Fruit fly (Drosophila melanogaster) whole organism, prepupa: ENCODE data around the gene CG14551.

Experiments
- Blimp-1 ChIP-seq: fragments of 200-800 bp; sonication (Bioruptor generic); optimal IDR thresholded peaks from 3 replicates; lab custom pipeline; 2017; ENCODE audit warnings: missing biosample characterization, missing genetic modification characterization, mild to moderate bottlenecking, moderate library complexity, missing genetic modification reagents
- CG11294 ChIP-seq: fragments of 200-800 bp; sonication (Bioruptor generic); IDR thresholded peaks from 2 replicates; pipeline ENCODE4 v1.3.6; 2022; ENCODE audit warnings: missing biosample characterization, missing genetic modification characterization
- CG11762 ChIP-seq: fragments of 200-800 bp; sonication (Bioruptor generic); optimal IDR thresholded peaks from 3 replicates; lab custom pipeline; 2016; ENCODE audit warnings: missing biosample characterization, missing genetic modification characterization; ENCODE audit not compliant: insufficient read depth
- CG15336 ChIP-seq: fragments of 200-800 bp; sonication (Bioruptor generic); IDR thresholded peaks from 2 replicates; pipeline ENCODE4 v1.3.6; 2022; ENCODE audit warnings: missing biosample characterization, missing genetic modification characterization
- CG1621 ChIP-seq: fragments of 200-800 bp; sonication (Bioruptor generic); optimal IDR thresholded peaks from 3 replicates; lab custom pipeline; 2018; ENCODE audit warnings: missing biosample characterization, mild to moderate bottlenecking, missing genetic modification characterization
- CG16779 ChIP-seq: fragments of 200-800 bp; sonication (Bioruptor generic); optimal IDR thresholded peaks from 3 replicates; lab custom pipeline; 2017; ENCODE audit warnings: missing biosample characterization, mild to moderate bottlenecking, missing genetic modification characterization
- CG3032 ChIP-seq: fragments of 200-800 bp; optimal IDR thresholded peaks from 2 replicates; lab custom pipeline; 2019; ENCODE audit warnings: missing biosample characterization, mild to moderate bottlenecking, missing genetic modification characterization, moderate library complexity
- CG31627 ChIP-seq: fragments of 200-800 bp; sonication (Bioruptor generic); optimal IDR thresholded peaks from 3 replicates; lab custom pipeline; 2016; ENCODE audit warnings: missing biosample characterization, missing genetic modification characterization
- CG32006 ChIP-seq: fragments of 200-800 bp; sonication (Bioruptor generic); optimal IDR thresholded peaks from 3 replicates; lab custom pipeline; 2017; ENCODE audit warnings: missing biosample characterization, mild to moderate bottlenecking, missing genetic modification characterization
- CG34406 ChIP-seq: fragments of 200-800 bp; sonication (Bioruptor generic); optimal IDR thresholded peaks from 3 replicates; lab custom pipeline; 2016; ENCODE audit warnings: missing biosample characterization, missing genetic modification characterization
- CG3919 ChIP-seq: fragments of 200-800 bp; sonication (Bioruptor generic); optimal IDR thresholded peaks from 3 replicates; lab custom pipeline; 2016; ENCODE audit warnings: missing biosample characterization, missing genetic modification characterization
- CG4318 ChIP-seq: fragments of 200-800 bp; sonication (Bioruptor generic); optimal IDR thresholded peaks from 3 replicates; lab custom pipeline; 2017; ENCODE audit warnings: missing biosample characterization, mild to moderate bottlenecking, missing genetic modification characterization
- CG6163 ChIP-seq: fragments of 200-800 bp; sonication (Bioruptor generic); IDR thresholded peaks from 3 replicates; pipeline ENCODE4 v1.3.6; 2022; ENCODE audit warnings: missing biosample characterization, missing genetic modification characterization
- CG6276 ChIP-seq: fragments of 200-800 bp; sonication (Bioruptor generic); optimal IDR thresholded peaks from 2 replicates; lab custom pipeline; 2017; ENCODE audit warnings: missing biosample characterization, mild to moderate bottlenecking, missing genetic modification characterization
- CG6792 ChIP-seq: fragments of 200-800 bp; sonication (Bioruptor generic); optimal IDR thresholded peaks from 3 replicates; lab custom pipeline; 2016; ENCODE audit warnings: missing biosample characterization, missing genetic modification characterization
- CG6808 ChIP-seq: fragments of 200-800 bp; sonication (Bioruptor generic); optimal IDR thresholded peaks from 3 replicates; lab custom pipeline; 2017; ENCODE audit warnings: missing biosample characterization, missing genetic modification characterization, mild to moderate bottlenecking, moderate library complexity, missing genetic modification reagents
- CG7368 ChIP-seq: fragments of 200-800 bp; sonication (Bioruptor generic); optimal IDR thresholded peaks from 3 replicates; lab custom pipeline; 2016; ENCODE audit warnings: missing biosample characterization, missing genetic modification characterization
- CG8319 ChIP-seq: fragments of 200-800 bp; sonication (Bioruptor generic); optimal IDR thresholded peaks from 3 replicates; lab custom pipeline; 2016; ENCODE audit warnings: missing biosample characterization, missing genetic modification characterization
- CG9139 ChIP-seq: fragments of 200-800 bp; sonication (Bioruptor generic); optimal IDR thresholded peaks from 3 replicates; lab custom pipeline; 2017; ENCODE audit warnings: missing biosample characterization, mild to moderate bottlenecking, missing genetic modification characterization
- Eip75B ChIP-seq: fragments of 200-800 bp; sonication (Bioruptor generic); optimal IDR thresholded peaks from 3 replicates; lab custom pipeline; 2016; ENCODE audit warnings: missing biosample characterization, missing genetic modification characterization
- Eip78C ChIP-seq: fragments of 200-800 bp; sonication (Bioruptor generic); peaks from one replicate; lab custom pipeline; 2016; ENCODE audit warnings: missing biosample characterization, missing genetic modification characterization
- Eip93F ChIP-seq: fragments of 200-800 bp; sonication (Bioruptor generic); optimal IDR thresholded peaks from 2 replicates; lab custom pipeline; 2016; ENCODE audit warnings: missing biosample characterization, mild to moderate bottlenecking, missing genetic modification characterization
- Ets21C ChIP-seq: fragments of 200-800 bp; sonication (Bioruptor generic); optimal IDR thresholded peaks from 3 replicates; lab custom pipeline; 2016; ENCODE audit warnings: missing biosample characterization, missing genetic modification characterization
- Ets96B ChIP-seq: fragments of 200-800 bp; optimal IDR thresholded peaks from 2 replicates; lab custom pipeline; 2019; ENCODE audit warnings: missing biosample characterization, mild to moderate bottlenecking, missing genetic modification characterization, moderate library complexity
- Gug ChIP-seq: fragments of 200-800 bp; sonication (Bioruptor generic); IDR thresholded peaks from 2 replicates; pipeline ENCODE4 v1.3.6; 2022; ENCODE audit warnings: missing biosample characterization, missing genetic modification characterization
- Hr38 ChIP-seq: sonication (Bioruptor generic); optimal IDR thresholded peaks from 2 replicates; lab custom pipeline; 2016; ENCODE audit warnings: missing biosample characterization, missing genetic modification characterization
- Hr39 ChIP-seq: fragments of 200-800 bp; sonication (Bioruptor generic); optimal IDR thresholded peaks from 2 replicates; lab custom pipeline; 2016; ENCODE audit warnings: missing biosample characterization, missing genetic modification characterization
- Hr4 ChIP-seq: fragments of 200-800 bp; sonication (Bioruptor generic); optimal IDR thresholded peaks from 3 replicates; lab custom pipeline; 2016; ENCODE audit warnings: missing biosample characterization, missing genetic modification characterization
- Lpt ChIP-seq: fragments of 200-800 bp; sonication (Bioruptor generic); optimal IDR thresholded peaks from 3 replicates; lab custom pipeline; 2016; ENCODE audit warnings: missing biosample characterization, missing genetic modification characterization
- Met ChIP-seq: fragments of 200-800 bp; sonication (Bioruptor generic); optimal IDR thresholded peaks from 3 replicates; lab custom pipeline; 2016; ENCODE audit warnings: missing biosample characterization, missing genetic modification characterization
- OdsH ChIP-seq: fragments of 200-800 bp; sonication (Bioruptor generic); optimal IDR thresholded peaks from 3 replicates; lab custom pipeline; 2016; ENCODE audit warnings: missing biosample characterization, missing genetic modification characterization
- Smox ChIP-seq: fragments of 200-800 bp; sonication (Bioruptor generic); optimal IDR thresholded peaks from 3 replicates; lab custom pipeline; 2016; ENCODE audit warnings: missing biosample characterization, missing genetic modification characterization
- Sox15 ChIP-seq: fragments of 200-800 bp; sonication (Bioruptor generic); optimal IDR thresholded peaks from 3 replicates; lab custom pipeline; 2016; ENCODE audit warnings: missing biosample characterization, missing genetic modification characterization
- achi ChIP-seq: fragments of 200-800 bp; sonication (Bioruptor generic); optimal IDR thresholded peaks from 3 replicates; lab custom pipeline; 2016; ENCODE audit warnings: missing biosample characterization, missing genetic modification characterization
- acj6 ChIP-seq: fragments of 200-800 bp; sonication (Bioruptor generic); optimal IDR thresholded peaks from 3 replicates; lab custom pipeline; 2016; ENCODE audit warnings: missing biosample characterization, missing genetic modification characterization
- cyc ChIP-seq: fragments of 200-800 bp; sonication (Bioruptor generic); optimal IDR thresholded peaks from 3 replicates; lab custom pipeline; 2016; ENCODE audit warnings: missing biosample characterization, missing genetic modification characterization
- eg ChIP-seq: fragments of 200-800 bp; sonication (Bioruptor generic); IDR thresholded peaks from 3 replicates; pipeline ENCODE4 v1.3.6; 2022; ENCODE audit warnings: missing biosample characterization, missing genetic modification characterization
- esn ChIP-seq: fragments of 200-800 bp; sonication (Bioruptor generic); optimal IDR thresholded peaks from 2 replicates; lab custom pipeline; 2016; ENCODE audit warnings: missing biosample characterization, mild to moderate bottlenecking, missing genetic modification characterization, moderate library complexity
- fd59A ChIP-seq: fragments of 200-800 bp; sonication (Bioruptor generic); optimal IDR thresholded peaks from 2 replicates; lab custom pipeline; 2017; ENCODE audit warnings: missing biosample characterization, mild to moderate bottlenecking, missing genetic modification characterization, missing genetic modification reagents
- fd85E ChIP-seq: fragments of 200-800 bp; sonication (Bioruptor generic); optimal IDR thresholded peaks from 3 replicates; lab custom pipeline; 2016; ENCODE audit warnings: missing biosample characterization, missing genetic modification characterization
- fkh ChIP-seq: fragments of 200-800 bp; sonication (Bioruptor generic); optimal IDR thresholded peaks from 3 replicates; lab custom pipeline; 2017; ENCODE audit warnings: missing biosample characterization, mild to moderate bottlenecking, missing genetic modification characterization, moderate library complexity
- net ChIP-seq: fragments of 200-800 bp; sonication (Bioruptor generic); optimal IDR thresholded peaks from 3 replicates; lab custom pipeline; 2016; ENCODE audit warnings: missing biosample characterization, missing genetic modification characterization
- salr ChIP-seq, 2 experiments: fragments of 200-800 bp; sonication (Bioruptor generic); optimal IDR thresholded peaks; 3 replicates each; lab custom pipeline; 2016 to 2018; ENCODE audit warnings: missing biosample characterization in 2 of 2, missing genetic modification characterization in 2 of 2, mild to moderate bottlenecking in 1 of 2
- ss ChIP-seq, 2 experiments: fragments of 200-800 bp; sonication (Bioruptor generic); optimal IDR thresholded peaks; 2 replicates in 1 of 2; 3 replicates in 1 of 2; lab custom pipeline; 2017 to 2018; ENCODE audit warnings: mild to moderate bottlenecking in 2 of 2, missing biosample characterization in 2 of 2, missing genetic modification characterization in 2 of 2, moderate library complexity in 1 of 2
- svp ChIP-seq: fragments of 200-800 bp; sonication (Bioruptor generic); peaks from one replicate; lab custom pipeline; 2016; ENCODE audit warnings: missing biosample characterization, missing genetic modification characterization

CG14551 gene

dm6 chr3R:26062911-26063310 is at the start of gene CG14551:
TSS of gene CG14551 (minus strand) at chr3R:26063011.
- TF ChIP-seq OdsH (GFP tag; lab: Kevin White, UChicago): no peak
- no peak for TF ChIP-seq CG9139 (GFP tag; lab: Kevin White, UChicago)
- no peak for TF ChIP-seq CG3919
- TF ChIP-seq salr (GFP tag; optimal IDR thresholded peaks at IDR 0.05; lab: Kevin White, UChicago): no peak
- no peak for TF ChIP-seq CG6792 (GFP tag; lab: Kevin White, UChicago)
- TF ChIP-seq CG3032 (tag; lab: Kevin White, UChicago): no peak
- no peak for TF ChIP-seq Hr4 (GFP tag; lab: Kevin White, UChicago)
- TF ChIP-seq CG31627 (GFP tag; lab: Kevin White, UChicago): no peak
- no peak for TF ChIP-seq CG6808 (GFP tag; lab: Kevin White, UChicago)
- TF ChIP-seq, all 60 proteins: peak for 0

dm6 chr3R:26108424-26108823 is 45.6 kb upstream of the CG14551 start:
- peak; percentile 42 for TF ChIP-seq Eip78C (GFP tag; lab: Kevin White, UChicago)
- TF ChIP-seq Met: peak; percentile 5
- no peak for TF ChIP-seq CG11294 (GFP tag; lab: Robert Waterston, UW)
- no peak for TF ChIP-seq CG6792 (GFP tag; lab: Kevin White, UChicago)
- TF ChIP-seq net (GFP tag; lab: Kevin White, UChicago): no peak
- TF ChIP-seq svp: peak; percentile 44
- TF ChIP-seq CG3919: no peak
- peak; percentile 31 for TF ChIP-seq fkh (GFP tag; lab: Kevin White, UChicago)
- TF ChIP-seq CG7368: no peak
- TF ChIP-seq eg (GFP tag; lab: Robert Waterston, UW): 0 out of 3 replicates have a peak, but pooled peaks have one; percentile 13
- TF ChIP-seq, all 60 proteins: peak for 5

dm6 chr3R:26106595-26107152 is 43.9 kb upstream of the CG14551 start, which contains the start of gene Cipc:
TSS of gene Cipc (plus strand) at chr3R:26106868.
- peak; percentile 45 for TF ChIP-seq CG1621 (tag; lab: Kevin White, UChicago)
- TF ChIP-seq Lpt (GFP tag; lab: Kevin White, UChicago): peak; percentile 76
- peak; percentile 88 for TF ChIP-seq CG3919
- TF ChIP-seq acj6 (GFP tag; lab: Kevin White, UChicago): peak; percentile 54
- peak; percentile 94 for TF ChIP-seq Eip78C (GFP tag; lab: Kevin White, UChicago)
- peak; percentile 43 for TF ChIP-seq CG3032 (tag; lab: Kevin White, UChicago)
- peak; percentile 54; the same call in 2 of the 3 replicates for TF ChIP-seq CG6163 (GFP tag; lab: Robert Waterston, UW)
- TF ChIP-seq CG6792 (GFP tag; lab: Kevin White, UChicago): peak; percentile 27
- TF ChIP-seq CG8319 (GFP tag; lab: Kevin White, UChicago): peak; percentile 46
- TF ChIP-seq Ets21C: no peak
- peak; percentile 6 for TF ChIP-seq Ets96B (tag; lab: Kevin White, UChicago)
- no peak for TF ChIP-seq salr (GFP tag; optimal IDR thresholded peaks at IDR 0.05; lab: Kevin White, UChicago)
- peak; percentile 81 for TF ChIP-seq achi (GFP tag; lab: Kevin White, UChicago)
- no peak for TF ChIP-seq Met
- peak; percentile 49 for TF ChIP-seq CG16779 (tag; lab: Kevin White, UChicago)
- peak; percentile 53 for TF ChIP-seq net (GFP tag; lab: Kevin White, UChicago)
- TF ChIP-seq Gug: peak; percentile 35; the same call in 1 of the 2 replicates
- TF ChIP-seq Smox: peak; percentile 14
- TF ChIP-seq esn (GFP tag; lab: Kevin White, UChicago): peak; percentile 52
- no peak for TF ChIP-seq Hr38 (GFP tag; lab: Kevin White, UChicago)
- TF ChIP-seq cyc (GFP tag; lab: Kevin White, UChicago): peak; percentile 56
- no peak for TF ChIP-seq Hr39 (GFP tag; lab: Kevin White, UChicago)
- peak; percentile 39 for TF ChIP-seq CG6808 (GFP tag; lab: Kevin White, UChicago)
- no peak for TF ChIP-seq Eip93F
- peak; percentile 56 for TF ChIP-seq CG9139 (GFP tag; lab: Kevin White, UChicago)
- peak; percentile 36 for TF ChIP-seq Hr4 (GFP tag; lab: Kevin White, UChicago)
- no peak for TF ChIP-seq CG31627 (GFP tag; lab: Kevin White, UChicago)
- TF ChIP-seq CG32006: peak; percentile 74
- no peak for TF ChIP-seq Sox15
- no peak for TF ChIP-seq Eip75B (GFP tag; lab: Kevin White, UChicago)
- peak; percentile 88 for TF ChIP-seq svp
- peak; percentile 84 for TF ChIP-seq CG6276 (GFP tag; lab: Kevin White, UChicago)
- TF ChIP-seq CG11762 (GFP tag; lab: Kevin White, UChicago): peak; percentile 61
- TF ChIP-seq CG34406 (GFP tag; lab: Kevin White, UChicago): peak; percentile 66
- peak; percentile 66 for TF ChIP-seq CG7368
- TF ChIP-seq fd59A (GFP tag; lab: Kevin White, UChicago): no peak
- peak; percentile 24 to 45 for TF ChIP-seq ss (GFP tag; optimal IDR thresholded peaks at IDR 0.05; lab: Kevin White, UChicago)
- TF ChIP-seq CG15336 (GFP tag; lab: Robert Waterston, UW): peak; percentile 71
- TF ChIP-seq Blimp-1: peak; percentile 97
- TF ChIP-seq CG4318 (GFP tag; lab: Kevin White, UChicago): peak; percentile 52
- TF ChIP-seq fd85E (GFP tag; lab: Kevin White, UChicago): peak; percentile 60
